Fruit fly (Drosophila melanogaster): ENCODE measurements around the gene crim.

The crim gene

dm6 chr3L:11704902-11705546, 6.2 kb downstream of the crim start:
- TF ChIP-seq CG17801 (GFP tag; optimal IDR thresholded peaks at IDR 0.05; ENCODE audit: partially characterized antibody) = no peak

- no peak for TF ChIP-seq CG17801 (GFP tag; optimal IDR thresholded peaks at IDR 0.05; ENCODE audit: partially characterized antibody)
Observed at dm6 chr3L:11703579-11703978, 7.6 kb downstream of the crim start.

- no peak for TF ChIP-seq CG17801 (GFP tag; optimal IDR thresholded peaks at IDR 0.05; ENCODE audit: partially characterized antibody)
Observed at dm6 chr3L:11701649-11702048, 9.5 kb downstream of the crim start.

dm6 chr3L:11699163-11699562, 12.0 kb downstream of the crim start, which contains the start of gene Dnai2:
Gene Dnai2, minus strand, starts transcription at chr3L:11699263.
- TF ChIP-seq CG17801 (GFP tag; optimal IDR thresholded peaks at IDR 0.05; ENCODE audit: partially characterized antibody) = no peak

- peak; percentile 75 for TF ChIP-seq CG17801 (GFP tag; optimal IDR thresholded peaks at IDR 0.05; ENCODE audit: partially characterized antibody)
Observed at dm6 chr3L:11696294-11697116, 14.7 kb downstream of the crim start, which contains the start of gene Dph1. Gene Dph1, minus strand, starts transcription at chr3L:11696963.

dm6 chr3L:11695827-11696226, 15.4 kb downstream of the crim start:
- no peak for TF ChIP-seq CG17801 (GFP tag; optimal IDR thresholded peaks at IDR 0.05; ENCODE audit: partially characterized antibody)

- TF ChIP-seq CG17801 (GFP tag; optimal IDR thresholded peaks at IDR 0.05; ENCODE audit: partially characterized antibody) = no peak
Observed at dm6 chr3L:11695063-11695462, 16.1 kb downstream of the crim start.

dm6 chr3L:11692853-11693252, 18.3 kb downstream of the crim start:
- TF ChIP-seq CG17801 (GFP tag; optimal IDR thresholded peaks at IDR 0.05; ENCODE audit: partially characterized antibody) = no peak

dm6 chr3L:11691203-11691797, 19.9 kb downstream of the crim start, which contains the start of the genes Pldn and CG14135:
Gene Pldn, minus strand, starts transcription at chr3L:11691399.
Gene CG14135, plus strand, starts transcription at chr3L:11691571.
- no peak for TF ChIP-seq CG17801 (GFP tag; optimal IDR thresholded peaks at IDR 0.05; ENCODE audit: partially characterized antibody)

dm6 chr3L:11689832-11690602, 21.2 kb downstream of the crim start:
- TF ChIP-seq CG17801 (GFP tag; optimal IDR thresholded peaks at IDR 0.05; ENCODE audit: partially characterized antibody) = peak; percentile 48

- TF ChIP-seq CG17801 (GFP tag; optimal IDR thresholded peaks at IDR 0.05; ENCODE audit: partially characterized antibody) = no peak
Observed at dm6 chr3L:11685876-11686275, 25.3 kb downstream of the crim start.

- TF ChIP-seq CG17801 (GFP tag; optimal IDR thresholded peaks at IDR 0.05; ENCODE audit: partially characterized antibody) = no peak
Observed at dm6 chr3L:11684522-11684851, 26.7 kb downstream of the crim start.

- peak; percentile 38 for TF ChIP-seq CG17801 (GFP tag; optimal IDR thresholded peaks at IDR 0.05; ENCODE audit: partially characterized antibody)
Observed at dm6 chr3L:11683819-11684521, 27.2 kb downstream of the crim start, which contains the start of gene Sugb. Gene Sugb, plus strand, starts transcription at chr3L:11683980.

dm6 chr3L:11681794-11682193, 29.4 kb downstream of the crim start, which contains the start of gene TfIIEalpha:
Gene TfIIEalpha, plus strand, starts transcription at chr3L:11682038.
- TF ChIP-seq CG17801 (GFP tag; optimal IDR thresholded peaks at IDR 0.05; ENCODE audit: partially characterized antibody) = peak; percentile 24
